Worm (Caenorhabditis elegans) whole organism, dauer: ENCODE measurements around the gene pcdr-1.

ENCODE experiments used
- unc-62 ChIP-seq: sonication (generic microtip); optimal IDR thresholded peaks from 2 replicates; lab custom pipeline; 2017; ENCODE audit warnings: missing biosample characterization, missing genetic modification reagents, missing genetic modification characterization

pcdr-1 gene

ce11 chrX:15650428-15650827 is 16.1 kb upstream of the pcdr-1 start:
- TF ChIP-seq unc-62 (GFP tag; lab: Kevin White, UChicago): no peak

DNA sequence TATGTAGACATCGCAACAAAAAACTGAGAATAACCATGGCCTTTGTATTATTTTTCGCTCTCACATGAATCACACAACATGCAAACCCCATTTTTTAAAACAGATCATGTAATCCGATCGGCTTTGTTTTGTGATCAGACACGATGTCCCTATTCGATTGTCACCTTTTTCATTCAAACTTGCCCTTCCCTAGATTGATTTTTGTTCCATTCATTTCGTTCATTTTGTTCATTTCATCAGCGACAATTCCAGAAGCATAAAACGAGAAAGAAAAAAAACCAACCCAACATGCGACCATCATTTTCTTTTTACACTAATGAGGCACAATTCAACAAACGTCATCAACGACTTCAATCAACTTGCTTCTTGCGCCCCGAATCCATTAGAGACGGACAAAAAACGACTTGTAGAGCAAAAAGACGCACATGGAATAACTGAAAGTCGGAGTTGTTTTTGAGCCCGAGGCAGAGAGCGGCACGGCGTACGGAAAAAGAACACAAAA is 15.6 kb upstream of the pcdr-1 start, which contains the start of gene F59D12.3:
Gene F59D12.3 (minus strand): TSS at position 51 of the 502 bp plus-strand sequence.
- TF ChIP-seq unc-62 (GFP tag; lab: Kevin White, UChicago): no peak

DNA sequence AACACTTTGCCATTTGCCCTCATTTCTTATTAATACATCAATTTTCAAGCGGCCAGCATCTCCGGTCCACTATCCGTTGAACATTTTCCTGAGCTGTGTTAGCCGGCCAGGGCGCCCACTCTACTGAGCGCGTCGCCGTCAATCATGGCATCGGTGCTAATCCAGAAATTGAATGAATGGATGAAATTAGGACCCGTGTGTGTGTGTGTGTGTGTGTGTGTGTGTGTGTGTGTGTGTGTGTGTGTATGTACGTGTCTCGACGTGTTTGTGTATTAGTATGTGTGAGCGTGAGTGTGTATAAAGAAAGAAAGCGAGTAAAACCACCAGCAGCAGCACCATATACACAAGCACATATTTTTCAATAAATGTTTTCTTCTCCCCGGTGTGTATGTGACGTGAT is 13.4 kb upstream of the pcdr-1 start:
- TF ChIP-seq unc-62 (GFP tag; lab: Kevin White, UChicago): no peak

DNA sequence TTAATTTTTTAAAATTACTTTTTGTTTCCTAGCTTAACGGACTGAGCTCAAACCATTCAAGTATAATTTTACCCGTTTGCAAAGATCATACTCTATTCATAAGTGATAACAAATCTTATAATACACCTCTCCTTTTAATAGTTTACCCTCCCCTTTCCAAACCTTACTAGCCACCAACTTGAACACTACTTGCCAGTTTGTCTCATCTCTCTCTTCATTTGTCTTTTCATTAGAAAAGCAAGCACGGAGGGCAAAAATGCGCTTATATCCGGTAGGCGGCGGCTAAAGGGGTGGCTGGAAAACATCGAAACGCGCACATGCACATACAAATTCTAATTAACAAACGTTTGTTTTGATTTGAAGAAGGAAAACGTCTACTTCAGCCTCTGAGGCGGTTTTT is 11.6 kb upstream of the pcdr-1 start:
- no peak for TF ChIP-seq unc-62 (GFP tag; lab: Kevin White, UChicago)

- no peak for TF ChIP-seq unc-62 (GFP tag; lab: Kevin White, UChicago)
Measured at ce11 chrX:15655623-15656022, 10.9 kb upstream of the pcdr-1 start.

ce11 chrX:15657773-15658172 is 8.8 kb upstream of the pcdr-1 start:
- no peak for TF ChIP-seq unc-62 (GFP tag; lab: Kevin White, UChicago)

- TF ChIP-seq unc-62 (GFP tag; lab: Kevin White, UChicago): no peak
Measured at ce11 chrX:15659561-15659960, 7.0 kb upstream of the pcdr-1 start.

- no peak for TF ChIP-seq unc-62 (GFP tag; lab: Kevin White, UChicago)
Measured at ce11 chrX:15663740-15664139, 2.8 kb upstream of the pcdr-1 start.

DNA sequence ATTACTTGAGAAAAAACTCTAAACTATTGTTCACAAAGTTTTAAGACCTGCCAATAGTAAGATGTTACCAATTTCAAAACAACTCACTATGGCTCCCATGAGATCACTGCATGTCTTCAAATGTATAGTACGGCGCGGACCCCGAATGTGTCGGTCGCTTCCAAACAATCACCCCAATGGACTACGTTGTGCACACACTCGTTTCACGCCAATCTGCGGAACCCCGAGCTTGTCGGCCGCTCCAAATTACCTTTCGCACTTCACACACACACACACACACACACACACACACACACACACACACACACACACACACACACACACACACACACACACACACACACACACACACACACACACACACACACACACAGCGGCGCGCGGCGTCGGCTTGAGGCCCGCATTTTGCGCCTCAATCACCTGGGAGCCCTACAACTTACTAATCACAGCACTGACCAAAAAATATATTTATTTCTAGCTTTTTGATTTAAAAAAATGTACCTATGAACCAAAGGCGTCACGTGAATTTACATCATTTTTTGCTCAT is 1.6 kb downstream of the pcdr-1 start:
- TF ChIP-seq unc-62 (GFP tag; lab: Kevin White, UChicago): no peak

- TF ChIP-seq unc-62 (GFP tag; lab: Kevin White, UChicago): no peak
Measured at ce11 chrX:15668695-15669094, 2.1 kb downstream of the pcdr-1 start.

ce11 chrX:15675622-15676021 is 9.1 kb downstream of the pcdr-1 start, which contains the start of gene F59D12.2:
TSS of gene F59D12.2 (minus strand) at chrX:15675722.
- no peak for TF ChIP-seq unc-62 (GFP tag; lab: Kevin White, UChicago)

DNA sequence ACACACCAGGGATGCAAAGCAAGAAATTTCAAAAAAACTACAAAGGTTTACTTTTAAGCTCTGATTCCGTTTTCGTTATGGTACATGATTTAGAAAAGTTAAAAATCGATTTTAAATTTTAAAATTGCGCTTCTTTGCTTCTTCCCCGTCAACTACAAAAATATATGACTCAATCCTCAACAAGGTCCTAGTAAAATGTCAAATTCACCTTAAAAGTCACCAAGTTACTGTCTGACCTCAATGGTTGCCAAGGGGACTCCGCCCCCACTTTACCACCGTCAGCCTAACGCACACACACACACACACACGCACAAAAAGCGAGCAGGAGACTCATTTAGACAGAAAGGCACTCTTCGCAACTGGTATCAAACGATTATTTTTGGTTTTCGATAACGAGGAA is 14.8 kb downstream of the pcdr-1 start, which contains the start of gene gpn-1:
Gene gpn-1 (plus strand): TSS at position 301 of the 400 bp plus-strand sequence.
- no peak for TF ChIP-seq unc-62 (GFP tag; lab: Kevin White, UChicago)

DNA sequence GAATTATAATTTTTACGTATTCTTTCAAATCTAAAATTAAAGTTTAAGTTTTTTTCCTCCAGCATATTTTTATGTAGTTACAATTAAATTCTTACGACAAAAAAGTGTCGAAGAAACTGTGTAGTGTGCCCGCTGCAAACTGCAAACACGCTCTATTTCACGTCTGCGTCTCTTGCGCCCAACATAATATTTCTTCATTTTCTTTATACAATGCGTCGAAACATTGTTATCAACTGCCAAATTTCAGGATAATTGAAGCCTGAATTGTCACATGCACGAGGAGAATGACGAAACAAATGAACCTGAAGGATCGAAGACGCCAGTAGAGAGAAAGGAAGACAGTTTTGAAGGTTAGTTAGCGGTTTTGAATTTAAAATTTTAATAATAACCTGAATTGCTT is 22.7 kb downstream of the pcdr-1 start, which contains the start of gene C03H12.1:
Gene C03H12.1 (plus strand): TSS at position 206 of the 400 bp plus-strand sequence.
- no peak for TF ChIP-seq unc-62 (GFP tag; lab: Kevin White, UChicago)

DNA sequence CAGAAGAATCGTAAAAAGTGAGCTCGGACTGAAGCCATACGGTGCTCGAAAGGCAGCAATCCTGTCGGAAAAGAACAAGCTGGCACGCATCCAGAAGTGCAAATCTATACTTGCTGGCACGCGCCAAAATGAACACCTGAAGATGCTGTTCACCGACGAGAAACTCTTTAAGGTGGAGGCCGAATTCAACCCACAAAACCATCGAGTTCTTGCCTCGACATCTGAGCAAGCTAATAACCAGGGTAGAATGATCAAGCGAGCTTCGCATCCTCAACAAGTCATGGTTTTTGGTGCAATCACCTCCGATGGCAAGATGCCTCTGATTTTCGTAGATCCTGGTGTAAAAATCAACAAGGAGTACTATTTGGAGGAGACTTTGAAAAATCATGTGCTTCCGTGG is 26.9 kb downstream of the pcdr-1 start:
- no peak for TF ChIP-seq unc-62 (GFP tag; lab: Kevin White, UChicago)

DNA sequence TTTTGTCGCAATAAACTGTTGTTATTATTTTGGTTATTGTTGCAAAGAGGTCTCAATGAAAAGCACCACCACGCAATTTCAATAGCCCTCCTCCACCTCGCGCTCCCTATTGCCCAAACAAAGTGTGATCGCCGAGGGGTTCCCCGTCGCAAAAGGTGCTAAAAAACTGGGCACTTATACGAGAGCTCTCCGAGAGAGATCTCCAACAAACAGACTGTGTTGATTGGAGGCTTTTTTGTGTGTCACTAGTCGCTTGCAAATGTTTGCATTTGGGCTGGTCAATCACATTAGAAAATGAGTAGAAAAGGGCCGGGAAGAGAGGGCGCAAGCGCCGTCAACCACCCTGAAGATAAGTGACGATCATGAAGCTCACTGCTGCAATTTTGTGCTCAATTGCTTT is 29.8 kb downstream of the pcdr-1 start, which contains the start of gene ZK662.2:
Gene ZK662.2 (plus strand): TSS at position 301 of the 400 bp plus-strand sequence.
- TF ChIP-seq unc-62 (GFP tag; lab: Kevin White, UChicago): no peak

- no peak for TF ChIP-seq unc-62 (GFP tag; lab: Kevin White, UChicago)
Measured at ce11 chrX:15700220-15700619, 33.7 kb downstream of the pcdr-1 start.

ce11 chrX:15704579-15705110 is 38.1 kb downstream of the pcdr-1 start:
- TF ChIP-seq unc-62 (GFP tag; lab: Kevin White, UChicago): no peak
